Fruit fly (Drosophila melanogaster): ENCODE measurements around the gene Gr10a.

Gr10a gene

DNA sequence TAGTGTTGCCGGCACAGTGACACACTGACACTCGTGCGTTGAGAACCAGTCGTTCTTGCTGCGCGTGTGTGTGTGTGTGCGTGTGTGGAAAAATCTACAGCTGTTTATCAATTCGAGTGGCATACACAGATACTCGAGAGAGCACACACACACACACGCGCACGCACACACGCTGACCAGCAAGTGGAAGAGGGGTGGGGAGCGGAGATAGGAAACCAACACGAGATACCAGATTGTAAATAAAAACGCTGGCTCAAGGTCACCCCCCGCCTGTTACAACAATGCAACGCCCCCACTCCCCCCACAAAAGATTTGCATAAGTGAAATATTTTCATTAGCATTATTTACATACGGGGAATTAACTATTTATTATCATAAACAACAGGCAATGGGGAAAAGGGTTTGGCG is 10.1 kb upstream of the Gr10a start (continued):
- TF ChIP-seq sug (tag; optimal IDR thresholded peaks at IDR 0.05), result peak; percentile 91
- TF ChIP-seq CG11696 (GFP tag; IDR thresholded peaks at IDR 0.05), result no peak
- no peak for TF ChIP-seq Mad (GFP tag; optimal IDR thresholded peaks at IDR 0.05)
- no peak for TF ChIP-seq Mrtf (GFP tag; IDR thresholded peaks at IDR 0.05)
- peak; percentile 23 for TF ChIP-seq Deaf1 (tag; optimal IDR thresholded peaks at IDR 0.05)
- TF ChIP-seq Blimp-1 (GFP tag; optimal IDR thresholded peaks at IDR 0.05), result peak; percentile 56
- TF ChIP-seq CG14965 (GFP tag; optimal IDR thresholded peaks at IDR 0.05; ENCODE audit: borderline replicate concordance), result no peak
- no peak for TF ChIP-seq CG1792 (GFP tag; optimal IDR thresholded peaks at IDR 0.05)
- peak; percentile 33 for TF ChIP-seq Jarid2 (GFP tag; optimal IDR thresholded peaks at IDR 0.05)
- TF ChIP-seq CG17568 (GFP tag; optimal IDR thresholded peaks at IDR 0.05), result no peak
- TF ChIP-seq stwl (tag; optimal IDR thresholded peaks at IDR 0.05), result no peak
- no peak for TF ChIP-seq CG13894 (tag; optimal IDR thresholded peaks at IDR 0.05)
- TF ChIP-seq Camta (GFP tag; optimal IDR thresholded peaks at IDR 0.05), result no peak
- TF ChIP-seq Hr3 (GFP tag; optimal IDR thresholded peaks at IDR 0.05), result no peak
- TF ChIP-seq Sry-δ (GFP tag; optimal IDR thresholded peaks at IDR 0.05), result no peak
- no peak for TF ChIP-seq CG14860 (GFP tag; IDR thresholded peaks at IDR 0.05; ENCODE audit: partially characterized antibody)
- peak; percentile 18 for TF ChIP-seq grau (tag; optimal IDR thresholded peaks at IDR 0.05)
- TF ChIP-seq Doc2 (GFP tag; IDR thresholded peaks at IDR 0.05), result no peak
- 0 out of 2 replicates have a peak, but pooled peaks have one; percentile 13 for TF ChIP-seq Drgx (GFP tag; IDR thresholded peaks at IDR 0.05)
- no peak for TF ChIP-seq CG8765 (GFP tag; IDR thresholded peaks at IDR 0.05)
- peak; percentile 41 for TF ChIP-seq CG12219 (GFP tag; optimal IDR thresholded peaks at IDR 0.05)
- no peak for TF ChIP-seq ems (GFP tag; optimal IDR thresholded peaks at IDR 0.05)
- TF ChIP-seq trh (GFP tag; optimal IDR thresholded peaks at IDR 0.05), result no peak
- peak; percentile 52; the same call in 2 of the 3 replicates for TF ChIP-seq vnd (GFP tag; IDR thresholded peaks at IDR 0.05; ENCODE audit: partially characterized antibody)
- TF ChIP-seq Hr78 (GFP tag; optimal IDR thresholded peaks at IDR 0.05), result peak in 1 of 2 experiments; percentile 23
- TF ChIP-seq CG7987 (GFP tag; optimal IDR thresholded peaks at IDR 0.05), result peak; percentile 19
- TF ChIP-seq schlank (tag; optimal IDR thresholded peaks at IDR 0.05), result peak; percentile 16
- TF ChIP-seq Side (GFP tag; optimal IDR thresholded peaks at IDR 0.05), result peak; percentile 50
- TF ChIP-seq pho (GFP tag; optimal IDR thresholded peaks at IDR 0.05), result no peak
- TF ChIP-seq toy (GFP tag; IDR thresholded peaks at IDR 0.05), result no peak
- TF ChIP-seq crp (GFP tag; optimal IDR thresholded peaks at IDR 0.05), result peak in 1 of 2 experiments; percentile 53
- no peak for TF ChIP-seq amos (GFP tag; IDR thresholded peaks at IDR 0.05; ENCODE audit: partially characterized antibody)
- TF ChIP-seq dmrt11E (tag; optimal IDR thresholded peaks at IDR 0.05), result peak; percentile 21
- no peak for TF ChIP-seq CG11398 (GFP tag; optimal IDR thresholded peaks at IDR 0.05)
- TF ChIP-seq CG15696 (tag; optimal IDR thresholded peaks at IDR 0.05), result peak; percentile 20
- no peak for TF ChIP-seq ash1 (GFP tag; optimal IDR thresholded peaks at IDR 0.05)
- TF ChIP-seq onecut (GFP tag; IDR thresholded peaks at IDR 0.05), result peak; percentile 25; the same call in 1 of the 2 replicates
- peak; percentile 29 for TF ChIP-seq CG10147 (GFP tag; optimal IDR thresholded peaks at IDR 0.05)
- no peak for TF ChIP-seq CG17612 (GFP tag; IDR thresholded peaks at IDR 0.05)
- 0 out of 2 replicates have a peak, but pooled peaks have one; percentile 11 for TF ChIP-seq CG14441 (GFP tag; IDR thresholded peaks at IDR 0.05)
- no peak for TF ChIP-seq Gsc (GFP tag; IDR thresholded peaks at IDR 0.05)
- no peak for TF ChIP-seq zen2 (GFP tag; IDR thresholded peaks at IDR 0.05; ENCODE audit: partially characterized antibody)
- no peak for TF ChIP-seq pan (optimal IDR thresholded peaks at IDR 0.05)
- TF ChIP-seq pan (GFP tag; optimal IDR thresholded peaks at IDR 0.05 in 1 of 2, IDR thresholded peaks at IDR 0.05 in 1 of 2), result no peak
- TF ChIP-seq CG10366 (GFP tag; IDR thresholded peaks at IDR 0.05), result no peak
- TF ChIP-seq bcd (GFP tag; optimal IDR thresholded peaks at IDR 0.05), result peak; percentile 25
- TF ChIP-seq CG10267 (tag; optimal IDR thresholded peaks at IDR 0.05), result no peak
- no peak for TF ChIP-seq CG10321 (GFP tag; IDR thresholded peaks at IDR 0.05)
- TF ChIP-seq gem (tag; optimal IDR thresholded peaks at IDR 0.05), result peak; percentile 32
- no peak for TF ChIP-seq p53 (GFP tag; optimal IDR thresholded peaks at IDR 0.05)
